Worm (Caenorhabditis elegans): ENCODE measurements around the gene C49F5.3.

The C49F5.3 gene

DNA sequence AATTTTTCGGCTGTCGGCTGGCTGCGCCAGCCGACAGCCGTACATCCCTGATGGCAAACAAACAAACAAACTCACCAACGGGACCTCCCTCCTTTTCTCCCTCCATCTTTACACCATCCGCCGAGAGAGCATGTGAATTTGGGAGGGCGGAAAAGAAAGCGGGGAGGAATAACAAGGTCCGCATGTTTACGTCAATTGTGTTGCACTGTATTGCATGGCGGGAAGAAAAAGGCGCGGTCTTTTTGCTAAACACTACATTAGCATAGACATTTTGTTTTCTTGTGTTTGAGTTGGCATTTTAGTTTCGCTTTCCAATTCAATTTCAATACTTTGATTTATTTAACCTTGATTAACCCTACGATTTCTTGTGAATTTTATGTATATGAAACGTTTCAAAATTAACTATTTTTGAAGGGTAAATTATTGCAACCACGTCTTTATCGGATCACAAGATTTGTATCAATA lies 4.5 kb upstream of the C49F5.3 start, which contains the start of gene C49F5.6:
Gene C49F5.6, plus strand, starts transcription at position 415 of the 465 bp plus-strand sequence.
- TF ChIP-seq efl-3 (GFP tag; optimal IDR thresholded peaks at IDR 0.05) (no peak), unc-30 (tag; optimal IDR thresholded peaks at IDR 0.05) (no peak), nhr-76 (tag; optimal IDR thresholded peaks at IDR 0.05) (no peak), hpl-2 (GFP tag; optimal IDR thresholded peaks at IDR 0.05) (no peak), ztf-11 (tag; optimal IDR thresholded peaks at IDR 0.05) (no peak), snpc-4 (tag; optimal IDR thresholded peaks at IDR 0.05) (no peak), nhr-237 (tag; optimal IDR thresholded peaks at IDR 0.05) (no peak), sptf-1 (tag; optimal IDR thresholded peaks at IDR 0.05) (no peak), ceh-82 (tag; optimal IDR thresholded peaks at IDR 0.05) (no peak), sup-37 (GFP tag; optimal IDR thresholded peaks at IDR 0.05) (no peak), grh-1 (GFP tag; IDR thresholded peaks at IDR 0.05) (no peak), nhr-12 (tag; optimal IDR thresholded peaks at IDR 0.05) (no peak), pqm-1 (tag; optimal IDR thresholded peaks at IDR 0.05) (no peak), efl-1 (optimal IDR thresholded peaks at IDR 0.05) (peak; percentile 37 to 56), efl-1 (GFP tag; optimal IDR thresholded peaks at IDR 0.05 in 1 of 2) (peak; percentile 28 to 33), nhr-77 (tag; optimal IDR thresholded peaks at IDR 0.05) (no peak), rnt-1 (tag; optimal IDR thresholded peaks at IDR 0.05) (peak; percentile 15), ets-5 (GFP tag; IDR thresholded peaks at IDR 0.05) (no peak), dpl-1 (GFP tag; optimal IDR thresholded peaks at IDR 0.05) (peak in 1 of 3 experiments; percentile 41), unc-130 (tag; optimal IDR thresholded peaks at IDR 0.05) (no peak), nhr-20 (tag; optimal IDR thresholded peaks at IDR 0.05) (no peak), hlh-17 (GFP tag; optimal IDR thresholded peaks at IDR 0.05; ENCODE audit: borderline replicate concordance) (no peak), skn-1 (tag; optimal IDR thresholded peaks at IDR 0.05) (no peak), ceh-8 (GFP tag; optimal IDR thresholded peaks at IDR 0.05) (no peak), dsc-1 (tag; optimal IDR thresholded peaks at IDR 0.05) (peak; percentile 47), mab-9 (GFP tag; IDR thresholded peaks at IDR 0.05) (no peak)

DNA sequence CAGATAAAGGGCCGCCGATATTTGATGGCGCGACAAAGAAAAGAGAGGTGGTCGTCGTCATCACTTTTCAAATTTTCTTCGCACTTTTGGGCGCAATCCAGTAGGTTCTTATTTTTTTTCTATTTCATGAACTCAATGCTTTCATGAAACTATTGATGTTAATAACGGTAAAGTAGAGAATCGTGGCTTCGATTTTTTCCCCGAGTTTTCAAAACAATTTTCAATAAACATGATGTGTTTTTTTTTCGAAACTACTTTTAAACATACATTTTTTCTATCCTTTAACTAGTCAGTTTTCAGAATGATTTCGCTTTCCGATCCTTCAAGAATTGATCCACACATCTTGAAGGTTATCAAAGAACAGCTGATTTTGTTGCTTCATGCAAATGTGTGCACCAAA lies 2.5 kb upstream of the C49F5.3 start, which contains the start of gene C49F5.5:
Gene C49F5.5, plus strand, starts transcription at position 301 of the 400 bp plus-strand sequence.
- TF ChIP-seq nhr-77 (tag; optimal IDR thresholded peaks at IDR 0.05) (no peak), nhr-20 (tag; optimal IDR thresholded peaks at IDR 0.05) (no peak)

DNA sequence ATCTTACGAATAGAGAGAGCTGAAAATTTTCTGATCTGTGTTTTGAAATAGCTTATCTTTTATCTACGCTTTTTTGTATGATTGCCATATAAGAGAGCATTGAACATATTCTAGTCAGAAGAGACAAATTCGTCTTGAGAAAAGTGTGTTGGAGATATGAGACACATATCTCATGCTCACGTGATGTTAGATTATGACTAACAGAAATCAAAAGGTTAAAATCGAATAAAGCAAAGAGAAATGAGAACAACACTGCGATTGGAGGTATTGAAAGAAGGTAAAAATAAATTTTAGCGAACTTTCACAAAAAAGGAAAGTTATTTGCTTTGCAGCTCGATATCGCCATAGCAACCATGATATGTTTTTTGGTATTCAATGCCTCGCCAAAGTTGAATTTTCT lies 1.4 kb downstream of the C49F5.3 start, which contains the start of gene nhr-167:
Gene nhr-167, minus strand, starts transcription at position 21 of the 400 bp plus-strand sequence.
- peak; percentile 76 for TF ChIP-seq dsc-1 (tag; optimal IDR thresholded peaks at IDR 0.05)
- peak; percentile 15 for TF ChIP-seq sox-4 (tag; optimal IDR thresholded peaks at IDR 0.05)
- TF ChIP-seq fkh-8 (tag; optimal IDR thresholded peaks at IDR 0.05), result peak; percentile 81
- TF ChIP-seq pax-3 (tag; optimal IDR thresholded peaks at IDR 0.05), result peak; percentile 8
- no peak for TF ChIP-seq snu-23 (GFP tag; optimal IDR thresholded peaks at IDR 0.05)
- TF ChIP-seq xbp-1 (tag; optimal IDR thresholded peaks at IDR 0.05), result no peak
- TF ChIP-seq lsy-2 (tag; optimal IDR thresholded peaks at IDR 0.05), result no peak
- TF ChIP-seq ceh-63 (GFP tag; optimal IDR thresholded peaks at IDR 0.05), result no peak
- no peak for TF ChIP-seq aly-2 (tag; optimal IDR thresholded peaks at IDR 0.05)
- no peak for TF ChIP-seq efl-1 (optimal IDR thresholded peaks at IDR 0.05)
- TF ChIP-seq efl-1 (GFP tag; optimal IDR thresholded peaks at IDR 0.05 in 1 of 2), result peak in 1 of 2 experiments; percentile 77
- TF ChIP-seq skn-1 (tag; optimal IDR thresholded peaks at IDR 0.05), result no peak
- no peak for TF ChIP-seq efl-3 (GFP tag; optimal IDR thresholded peaks at IDR 0.05)
- TF ChIP-seq swsn-7 (tag; optimal IDR thresholded peaks at IDR 0.05), result peak; percentile 0

DNA sequence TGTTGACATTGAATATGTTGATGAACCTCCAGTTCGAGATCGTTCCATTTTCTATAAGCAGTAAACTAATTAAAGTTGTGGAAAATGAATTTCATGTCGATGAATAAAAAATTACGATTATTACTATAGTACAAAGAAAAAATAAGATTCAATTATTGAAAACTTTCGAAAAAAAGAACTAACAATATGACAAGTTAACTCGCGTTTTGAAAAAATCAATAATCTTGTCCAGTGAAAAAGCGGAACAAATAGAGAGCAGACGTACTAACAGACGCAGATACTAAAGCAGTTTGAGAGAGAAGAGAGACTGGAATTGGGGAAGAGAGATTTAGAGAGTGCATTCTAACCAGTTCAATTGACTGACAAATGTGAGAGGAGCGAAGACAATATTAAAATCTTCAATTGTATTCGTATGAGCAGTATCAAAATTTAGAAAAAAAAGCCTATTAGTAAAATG lies 8.8 kb downstream of the C49F5.3 start, which contains the start of gene set-6:
Gene set-6, minus strand, starts transcription at position 51 of the 457 bp plus-strand sequence.
- TF ChIP-seq irx-1 (tag; optimal IDR thresholded peaks at IDR 0.05) (no peak), nhr-47 (tag; optimal IDR thresholded peaks at IDR 0.05) (peak; percentile 5), nhr-20 (tag; optimal IDR thresholded peaks at IDR 0.05) (peak; percentile 23), snpc-4 (tag; optimal IDR thresholded peaks at IDR 0.05) (no peak), mab-9 (GFP tag; IDR thresholded peaks at IDR 0.05) (no peak), xbp-1 (tag; optimal IDR thresholded peaks at IDR 0.05) (no peak), mef-2 (tag; optimal IDR thresholded peaks at IDR 0.05) (no peak), hlh-4 (tag; optimal IDR thresholded peaks at IDR 0.05) (no peak), nhr-12 (tag; optimal IDR thresholded peaks at IDR 0.05) (no peak), ceh-8 (GFP tag; optimal IDR thresholded peaks at IDR 0.05) (no peak), elt-2 (tag; optimal IDR thresholded peaks at IDR 0.05) (no peak), sptf-1 (tag; optimal IDR thresholded peaks at IDR 0.05) (no peak), nhr-237 (tag; optimal IDR thresholded peaks at IDR 0.05) (no peak), dsc-1 (tag; optimal IDR thresholded peaks at IDR 0.05) (no peak), swsn-7 (tag; optimal IDR thresholded peaks at IDR 0.05) (peak; percentile 22), ceh-88 (GFP tag; IDR thresholded peaks at IDR 0.05) (no peak), elt-3 (tag; optimal IDR thresholded peaks at IDR 0.05) (no peak), rnt-1 (tag; optimal IDR thresholded peaks at IDR 0.05) (peak; percentile 2), nhr-90 (tag; optimal IDR thresholded peaks at IDR 0.05; ENCODE audit: poor library complexity) (no peak), efl-3 (GFP tag; optimal IDR thresholded peaks at IDR 0.05) (no peak), lin-14 (GFP tag; optimal IDR thresholded peaks at IDR 0.05) (peak; percentile 57), nhr-76 (tag; optimal IDR thresholded peaks at IDR 0.05) (no peak), nhr-77 (tag; optimal IDR thresholded peaks at IDR 0.05) (no peak), skn-1 (tag; optimal IDR thresholded peaks at IDR 0.05) (no peak)

Data from whole organism, L1 larva.